Fruit fly (Drosophila melanogaster) whole organism, embryonic: ENCODE data around the gene Cyp4d1.
A peak's percentile ranks its signal among the peaks of the same experiment; 100 is the strongest.

Experiments
- C15 ChIP-seq: fragments of 200-800 bp; sonication (Bioruptor generic); IDR thresholded peaks from 3 replicates; pipeline ENCODE4 v1.3.6; 2022; ENCODE audit warnings: missing biosample characterization, missing genetic modification characterization
- CG10431 ChIP-seq: fragments of 200-800 bp; sonication (Bioruptor generic); optimal IDR thresholded peaks from 3 replicates; lab custom pipeline; 2018; ENCODE audit warnings: missing biosample characterization, mild to moderate bottlenecking, missing genetic modification characterization
- CG10979 ChIP-seq: fragments of 200-800 bp; sonication (Bioruptor generic); optimal IDR thresholded peaks from 2 replicates; lab custom pipeline; 2018; ENCODE audit warnings: missing biosample characterization, mild to moderate bottlenecking, missing genetic modification characterization, moderate library complexity
- CG12071 ChIP-seq: fragments of 200-800 bp; sonication (Bioruptor generic); optimal IDR thresholded peaks from 3 replicates; lab custom pipeline; 2018; ENCODE audit warnings: missing biosample characterization, mild to moderate bottlenecking, missing genetic modification characterization
- CG14860 ChIP-seq: fragments of 200-800 bp; sonication (Bioruptor generic); IDR thresholded peaks from 3 replicates; pipeline ENCODE4 v1.3.6; 2022; ENCODE audit warnings: missing biosample characterization, missing genetic modification characterization; ENCODE audit not compliant: partially characterized antibody
- CG17802 ChIP-seq: fragments of 200-800 bp; sonication (Bioruptor generic); optimal IDR thresholded peaks from 2 replicates; lab custom pipeline; 2018; ENCODE audit warnings: missing biosample characterization, mild to moderate bottlenecking, missing genetic modification characterization, moderate library complexity
- CG1792 ChIP-seq: fragments of 200-800 bp; sonication (Bioruptor generic); optimal IDR thresholded peaks from 2 replicates; lab custom pipeline; 2016; ENCODE audit warnings: missing biosample characterization, missing genetic modification characterization
- CG18262 ChIP-seq: fragments of 200-800 bp; optimal IDR thresholded peaks from 3 replicates; lab custom pipeline; 2019; ENCODE audit warnings: missing biosample characterization, mild to moderate bottlenecking, missing genetic modification characterization, moderate library complexity
- CG3163 ChIP-seq: fragments of 200-800 bp; sonication (Bioruptor generic); optimal IDR thresholded peaks from 3 replicates; lab custom pipeline; 2016; ENCODE audit warnings: missing biosample characterization, missing genetic modification characterization
- CG42726 ChIP-seq: fragments of 200-800 bp; sonication (Bioruptor generic); IDR thresholded peaks from 2 replicates; pipeline ENCODE4 v1.3.6; 2022; ENCODE audit warnings: missing biosample characterization, missing genetic modification characterization; ENCODE audit not compliant: partially characterized antibody
- CG4328 ChIP-seq: fragments of 200-800 bp; sonication (Bioruptor generic); optimal IDR thresholded peaks from 3 replicates; lab custom pipeline; 2017; ENCODE audit warnings: missing biosample characterization, missing genetic modification reagents, missing genetic modification characterization
- CG4424 ChIP-seq: fragments of 200-800 bp; sonication (Bioruptor generic); optimal IDR thresholded peaks from 3 replicates; lab custom pipeline; 2016; ENCODE audit warnings: missing biosample characterization, missing genetic modification characterization
- CG4707 ChIP-seq: fragments of 200-800 bp; sonication (Bioruptor generic); optimal IDR thresholded peaks from 2 replicates; lab custom pipeline; 2018; ENCODE audit warnings: missing biosample characterization, mild to moderate bottlenecking, missing genetic modification characterization, moderate library complexity
- CG4820 ChIP-seq: fragments of 200-800 bp; sonication (Bioruptor generic); optimal IDR thresholded peaks from 3 replicates; lab custom pipeline; 2016; ENCODE audit warnings: missing biosample characterization, missing genetic modification characterization
- CG7357 ChIP-seq: fragments of 200-800 bp; sonication (Bioruptor generic); IDR thresholded peaks from 3 replicates; pipeline ENCODE4 v1.3.6; 2022; ENCODE audit warnings: missing biosample characterization, missing genetic modification characterization
- CG8290 ChIP-seq, 3 experiments: fragments of 200-800 bp; sonication (Bioruptor generic); optimal IDR thresholded peaks; 2 replicates each; lab custom pipeline; 2016 to 2019; ENCODE audit warnings: missing biosample characterization in 3 of 3, missing genetic modification characterization in 3 of 3, mild to moderate bottlenecking in 2 of 3, moderate library complexity in 1 of 3
- CG8359 ChIP-seq: fragments of 200-800 bp; sonication (Bioruptor generic); optimal IDR thresholded peaks from 2 replicates; lab custom pipeline; 2017; ENCODE audit warnings: missing biosample characterization, mild to moderate bottlenecking, missing genetic modification characterization, borderline replicate concordance
- CG8924 ChIP-seq: fragments of 200-800 bp; optimal IDR thresholded peaks from 3 replicates; lab custom pipeline; 2019; ENCODE audit warnings: missing biosample characterization, mild to moderate bottlenecking, missing genetic modification characterization, moderate library complexity
- CG9727 ChIP-seq: fragments of 200-800 bp; sonication (Bioruptor generic); optimal IDR thresholded peaks from 3 replicates; lab custom pipeline; 2017; ENCODE audit warnings: missing biosample characterization, mild to moderate bottlenecking, missing genetic modification characterization
- CTCF ChIP-seq: fragments of 200-800 bp; sonication (Bioruptor generic); optimal IDR thresholded peaks from 2 replicates; lab custom pipeline; 2017; ENCODE audit warnings: missing biosample characterization, mild to moderate bottlenecking, missing genetic modification characterization, moderate library complexity
- D ChIP-seq, 2 experiments: fragments of 200-800 bp in 1 of 2; fragments of >200 bp in 1 of 2; sonication (Bioruptor generic) in 1 of 2; optimal IDR thresholded peaks; 2 replicates in 1 of 2; 3 replicates in 1 of 2; lab custom pipeline; 2017; ENCODE audit warnings: mild to moderate bottlenecking in 1 of 2, missing biosample characterization in 1 of 2, missing genetic modification characterization in 1 of 2, missing genetic modification reagents in 1 of 2
- Dad ChIP-seq: fragments of 200-800 bp; sonication (Bioruptor generic); optimal IDR thresholded peaks from 3 replicates; lab custom pipeline; 2016; ENCODE audit warnings: missing biosample characterization, missing genetic modification characterization
- Dfd ChIP-seq, 2 experiments: fragments of >200 bp; optimal IDR thresholded peaks; 2 replicates each; lab custom pipeline; 2017; ENCODE audit warnings: missing biosample characterization in 2 of 2, missing genetic modification characterization in 2 of 2
- Dref ChIP-seq: fragments of 200-800 bp; sonication (Bioruptor generic); IDR thresholded peaks from 2 replicates; pipeline ENCODE4 v1.3.6; 2022; ENCODE audit warnings: missing biosample characterization, missing genetic modification characterization
- E2f1 ChIP-seq: fragments of 200-800 bp; sonication (Bioruptor generic); IDR thresholded peaks from 2 replicates; pipeline ENCODE4 v1.3.6; 2022; ENCODE audit warnings: missing biosample characterization, missing genetic modification characterization
- Ets97D ChIP-seq: fragments of 200-800 bp; sonication (Bioruptor generic); optimal IDR thresholded peaks from 3 replicates; lab custom pipeline; 2016; ENCODE audit warnings: missing biosample characterization, missing genetic modification characterization
- Fer3 ChIP-seq: fragments of 200-800 bp; sonication (Bioruptor generic); optimal IDR thresholded peaks from 2 replicates; lab custom pipeline; 2018; ENCODE audit warnings: missing biosample characterization, mild to moderate bottlenecking, missing genetic modification characterization, moderate library complexity
- HLH3B ChIP-seq: fragments of 200-800 bp; sonication (Bioruptor generic); IDR thresholded peaks from 2 replicates; pipeline ENCODE4 v1.3.6; 2022; ENCODE audit warnings: missing biosample characterization, missing genetic modification characterization
- Hr78 ChIP-seq, 2 experiments: fragments of 200-800 bp in 1 of 2; fragments of >200 bp in 1 of 2; sonication (Bioruptor generic) in 1 of 2; optimal IDR thresholded peaks; 2 replicates each; lab custom pipeline; 2017 to 2019; ENCODE audit warnings: missing biosample characterization in 2 of 2, missing genetic modification characterization in 2 of 2, mild to moderate bottlenecking in 1 of 2, moderate library complexity in 1 of 2
- MESR4 ChIP-seq: fragments of 200-800 bp; sonication (Bioruptor generic); optimal IDR thresholded peaks from 2 replicates; lab custom pipeline; 2018; ENCODE audit warnings: missing biosample characterization, mild to moderate bottlenecking, missing genetic modification characterization, moderate library complexity
- Sin3A ChIP-seq: fragments of >200 bp; optimal IDR thresholded peaks from 2 replicates; lab custom pipeline; 2018
- Taf1 ChIP-seq: fragments of 200-800 bp; sonication (Bioruptor generic); IDR thresholded peaks from 2 replicates; pipeline ENCODE4 v1.3.6; 2022; ENCODE audit warnings: missing biosample characterization, missing genetic modification characterization
- Tbp ChIP-seq: fragments of >200 bp; optimal IDR thresholded peaks from 2 replicates; lab custom pipeline; 2018; ENCODE audit warnings: missing biosample characterization, missing genetic modification characterization
- YL-1 ChIP-seq: fragments of 200-800 bp; sonication (Bioruptor generic); optimal IDR thresholded peaks from 3 replicates; lab custom pipeline; 2017; ENCODE audit warnings: missing biosample characterization, mild to moderate bottlenecking, missing genetic modification characterization
- bbx ChIP-seq: fragments of 200-800 bp; sonication (Bioruptor generic); IDR thresholded peaks from 2 replicates; pipeline ENCODE4 v1.3.6; 2022; ENCODE audit warnings: missing biosample characterization, missing genetic modification characterization; ENCODE audit not compliant: partially characterized antibody
- chif ChIP-seq, 2 experiments: fragments of 200-800 bp; sonication (Bioruptor generic); optimal IDR thresholded peaks; 3 replicates each; lab custom pipeline; 2016; ENCODE audit warnings: missing biosample characterization in 2 of 2, missing genetic modification characterization in 2 of 2
- chn ChIP-seq: fragments of 200-800 bp; sonication (Bioruptor generic); optimal IDR thresholded peaks from 2 replicates; lab custom pipeline; 2016; ENCODE audit warnings: missing biosample characterization, missing genetic modification characterization
- exex ChIP-seq: fragments of 200-800 bp; sonication (Bioruptor generic); optimal IDR thresholded peaks from 4 replicates; lab custom pipeline; 2018; ENCODE audit warnings: missing biosample characterization, mild to moderate bottlenecking, missing genetic modification characterization, moderate library complexity
- fd64A ChIP-seq: fragments of 200-800 bp; sonication (Bioruptor generic); optimal IDR thresholded peaks from 3 replicates; lab custom pipeline; 2018; ENCODE audit warnings: missing biosample characterization, mild to moderate bottlenecking, missing genetic modification characterization
- her ChIP-seq: fragments of 200-800 bp; sonication (Bioruptor generic); optimal IDR thresholded peaks from 2 replicates; lab custom pipeline; 2016; ENCODE audit warnings: missing biosample characterization, missing genetic modification characterization
- hkb ChIP-seq, 2 experiments: fragments of 200-800 bp in 1 of 2; fragments of >200 bp in 1 of 2; sonication (Bioruptor generic) in 1 of 2; IDR thresholded peaks in 1 of 2; optimal IDR thresholded peaks in 1 of 2; 2 replicates each; pipeline versions ENCODE4 v1.3.6 to Lab custom; 2017 to 2022; ENCODE audit warnings: missing biosample characterization in 1 of 2, missing genetic modification characterization in 1 of 2
- lilli ChIP-seq: fragments of 200-800 bp; sonication (Bioruptor generic); optimal IDR thresholded peaks from 3 replicates; lab custom pipeline; 2016; ENCODE audit warnings: missing biosample characterization, missing genetic modification characterization
- luna ChIP-seq: fragments of 200-800 bp; sonication (Bioruptor generic); optimal IDR thresholded peaks from 2 replicates; lab custom pipeline; 2016; ENCODE audit warnings: missing biosample characterization, missing genetic modification characterization
- mirr ChIP-seq: fragments of 200-800 bp; sonication (Bioruptor generic); optimal IDR thresholded peaks from 3 replicates; lab custom pipeline; 2018; ENCODE audit warnings: missing biosample characterization, mild to moderate bottlenecking, missing genetic modification characterization
- pho ChIP-seq: fragments of 200-800 bp; sonication (Bioruptor generic); optimal IDR thresholded peaks from 2 replicates; lab custom pipeline; 2016; ENCODE audit warnings: missing biosample characterization, missing genetic modification characterization
- pnt ChIP-seq: fragments of 200-800 bp; sonication (Bioruptor generic); optimal IDR thresholded peaks from 3 replicates; lab custom pipeline; 2016; ENCODE audit warnings: missing biosample characterization, missing genetic modification characterization
- ranshi ChIP-seq: fragments of 200-800 bp; sonication (Bioruptor generic); IDR thresholded peaks from 2 replicates; pipeline ENCODE4 v1.3.6; 2022; ENCODE audit warnings: missing biosample characterization, missing genetic modification characterization
- ro ChIP-seq: fragments of 200-800 bp; sonication (Bioruptor generic); IDR thresholded peaks from 2 replicates; pipeline ENCODE4 v1.3.6; 2022; ENCODE audit warnings: missing biosample characterization, missing genetic modification characterization
- sd ChIP-seq: fragments of 200-800 bp; sonication (Bioruptor generic); optimal IDR thresholded peaks from 3 replicates; lab custom pipeline; 2018; ENCODE audit warnings: missing biosample characterization, mild to moderate bottlenecking, missing genetic modification characterization, moderate library complexity
- tup ChIP-seq: fragments of 200-800 bp; sonication (Bioruptor generic); optimal IDR thresholded peaks from 2 replicates; lab custom pipeline; 2016; ENCODE audit warnings: missing biosample characterization, mild to moderate bottlenecking, missing genetic modification characterization, moderate library complexity

Cyp4d1 gene

DNA sequence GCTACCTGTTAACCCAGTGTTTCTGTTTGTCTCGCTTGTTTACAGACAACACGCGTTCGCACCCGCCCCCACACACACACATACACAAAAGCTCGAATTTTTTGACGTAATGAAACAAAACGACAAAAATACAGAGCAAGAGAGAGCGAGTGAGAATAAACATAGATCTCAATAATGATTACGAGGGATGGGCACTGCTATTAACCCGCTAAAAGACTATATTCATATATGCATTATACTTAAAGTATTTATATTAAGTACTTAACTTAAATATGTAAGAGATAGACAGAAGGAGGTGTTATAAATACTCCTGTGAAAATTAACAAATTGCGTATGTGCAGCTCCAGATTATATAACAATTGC is 20.1 kb downstream of the Cyp4d1 start (continued):
- TF ChIP-seq sd (tag; lab: Kevin White, UChicago) (peak; percentile 46), CG9727 (GFP tag; lab: Kevin White, UChicago) (no peak), CG3163 (GFP tag; lab: Kevin White, UChicago) (no peak), CG10431 (peak; percentile 56), MESR4 (GFP tag; lab: Kevin White, UChicago) (no peak), Fer3 (tag; lab: Kevin White, UChicago) (peak; percentile 57), ro (GFP tag; lab: Robert Waterston, UW) (no peak), mirr (GFP tag; lab: Kevin White, UChicago) (peak; percentile 97), CTCF (GFP tag; lab: Kevin White, UChicago) (no peak), C15 (GFP tag; lab: Robert Waterston, UW) (no peak), CG7357 (GFP tag; lab: Robert Waterston, UW) (no peak), Hr78 (GFP tag; optimal IDR thresholded peaks at IDR 0.05; lab: Kevin White, UChicago) (peak in 1 of 2 experiments; percentile 15), CG8924 (tag; lab: Kevin White, UChicago) (peak; percentile 51), pho (GFP tag; lab: Kevin White, UChicago) (peak; percentile 10), hkb (optimal IDR thresholded peaks at IDR 0.05; lab: Kevin White, UChicago) (no peak), hkb (GFP tag; IDR thresholded peaks at IDR 0.05; lab: Robert Waterston, UW) (peak; percentile 48), CG42726 (GFP tag; lab: Robert Waterston, UW) (no peak), fd64A (GFP tag; lab: Kevin White, UChicago) (peak; percentile 71), Sin3A (lab: Kevin White, UChicago) (no peak), chif (GFP tag; optimal IDR thresholded peaks at IDR 0.05; lab: Kevin White, UChicago) (no peak), D (optimal IDR thresholded peaks at IDR 0.05; lab: Kevin White, UChicago) (no peak), D (GFP tag; optimal IDR thresholded peaks at IDR 0.05; lab: Kevin White, UChicago) (peak; percentile 7), CG18262 (tag; lab: Kevin White, UChicago) (peak; percentile 38), YL-1 (peak; percentile 25), chn (GFP tag; lab: Kevin White, UChicago) (no peak), pnt (GFP tag; lab: Kevin White, UChicago) (no peak), CG8359 (GFP tag; lab: Kevin White, UChicago) (peak; percentile 5), CG17802 (tag; lab: Kevin White, UChicago) (no peak), ranshi (GFP tag; lab: Robert Waterston, UW) (peak; percentile 22; the same call in 1 of the 2 replicates), Dref (GFP tag; lab: Robert Waterston, UW) (no peak), E2f1 (no peak; the same call in 1 of the 2 replicates), CG4707 (GFP tag; lab: Kevin White, UChicago) (peak; percentile 68), Tbp (no peak), Taf1 (GFP tag; lab: Robert Waterston, UW) (no peak), CG10979 (tag; lab: Kevin White, UChicago) (no peak), Dad (no peak), CG14860 (GFP tag; lab: Robert Waterston, UW) (no peak), CG4424 (peak; percentile 30), CG4328 (GFP tag; lab: Kevin White, UChicago) (peak; percentile 2), luna (GFP tag; lab: Kevin White, UChicago) (no peak), lilli (GFP tag; lab: Kevin White, UChicago) (peak; percentile 10), exex (tag; lab: Kevin White, UChicago) (peak; percentile 4), CG8290 (GFP tag; optimal IDR thresholded peaks at IDR 0.05; lab: Kevin White, UChicago) (no peak), CG8290 (tag; optimal IDR thresholded peaks at IDR 0.05; lab: Kevin White, UChicago) (peak in 1 of 2 experiments; percentile 89), bbx (no peak), Dfd (GFP tag; optimal IDR thresholded peaks at IDR 0.05; lab: Kevin White, UChicago) (no peak), tup (GFP tag; lab: Kevin White, UChicago) (no peak), Ets97D (no peak), her (GFP tag; lab: Kevin White, UChicago) (peak; percentile 4), HLH3B (GFP tag; lab: Robert Waterston, UW) (peak; percentile 20; the same call in 1 of the 2 replicates), CG12071 (GFP tag; lab: Kevin White, UChicago) (peak; percentile 61), CG4820 (no peak), CG1792 (GFP tag; lab: Kevin White, UChicago) (peak; percentile 15)
